Fruit fly (Drosophila melanogaster) whole organism, embryonic: ENCODE data around the gene CG14568.
A peak's percentile ranks its signal among the peaks of the same experiment; 100 is the strongest.

Source experiments
- Awh ChIP-seq: fragments of 200-800 bp; sonication (Bioruptor generic); IDR thresholded peaks from 2 replicates; pipeline ENCODE4, ENCODE4 v1.3.6; 2022; ENCODE audit warnings: missing biosample characterization, missing genetic modification characterization
- Gug ChIP-seq: fragments of 200-800 bp; sonication (Bioruptor generic); IDR thresholded peaks from 4 replicates; pipeline ENCODE4 v1.3.6; 2022; ENCODE audit warnings: missing biosample characterization, missing genetic modification characterization
- Jarid2 ChIP-seq: fragments of 200-800 bp; sonication (Bioruptor generic); optimal IDR thresholded peaks from 3 replicates; lab custom pipeline; 2017; ENCODE audit warnings: mild to moderate bottlenecking, missing biosample characterization, missing genetic modification reagents, missing genetic modification characterization
- NfI ChIP-seq: fragments of 200-800 bp; sonication (Bioruptor generic); optimal IDR thresholded peaks from 3 replicates; lab custom pipeline; 2018; ENCODE audit warnings: missing biosample characterization, mild to moderate bottlenecking, missing genetic modification characterization, moderate library complexity
- Stat92E ChIP-seq, 3 experiments: fragments of >200 bp in 2 of 3; fragments of 200-800 bp in 1 of 3; sonication (Bioruptor generic) in 1 of 3; optimal IDR thresholded peaks; 2 replicates each; lab custom pipeline; 2017 to 2019; ENCODE audit warnings: missing biosample characterization in 3 of 3, missing genetic modification characterization in 3 of 3, mild to moderate bottlenecking in 1 of 3, moderate library complexity in 1 of 3
- eve ChIP-seq, 2 experiments: fragments of >200 bp; optimal IDR thresholded peaks; 2 replicates each; lab custom pipeline; 2017; ENCODE audit warnings: missing biosample characterization in 2 of 2, missing genetic modification characterization in 2 of 2
- kay ChIP-seq: fragments of 200-800 bp; sonication (Bioruptor generic); optimal IDR thresholded peaks from 2 replicates; lab custom pipeline; 2016; ENCODE audit warnings: missing biosample characterization, missing genetic modification characterization
- nerfin-2 ChIP-seq: fragments of 200-800 bp; sonication (Bioruptor generic); IDR thresholded peaks from 2 replicates; pipeline ENCODE4 v1.3.6; 2022; ENCODE audit warnings: missing biosample characterization, missing genetic modification characterization; ENCODE audit not compliant: partially characterized antibody
- pb ChIP-seq: fragments of 200-800 bp; sonication (Bioruptor generic); optimal IDR thresholded peaks from 3 replicates; lab custom pipeline; 2016; ENCODE audit warnings: missing biosample characterization, missing genetic modification characterization
- sisA ChIP-seq: fragments of 200-800 bp; sonication (Bioruptor generic); IDR thresholded peaks from 2 replicates; pipeline ENCODE4 v1.3.6; 2022; ENCODE audit warnings: missing biosample characterization, missing genetic modification characterization
- slbo ChIP-seq: fragments of 200-800 bp; sonication (Bioruptor generic); IDR thresholded peaks from 2 replicates; pipeline ENCODE4 v1.3.6; 2022; ENCODE audit warnings: missing biosample characterization, missing genetic modification characterization
- tin ChIP-seq: fragments of 200-800 bp; sonication (Bioruptor generic); optimal IDR thresholded peaks from 3 replicates; lab custom pipeline; 2016; ENCODE audit warnings: missing biosample characterization, missing genetic modification characterization
- wdn ChIP-seq: fragments of 200-800 bp; sonication (Bioruptor generic); IDR thresholded peaks from 2 replicates; pipeline ENCODE4 v1.3.6; 2022; ENCODE audit warnings: missing biosample characterization, missing genetic modification characterization
- zfh1 ChIP-seq: fragments of 200-800 bp; sonication (Bioruptor generic); IDR thresholded peaks from 3 replicates; pipeline ENCODE4 v1.3.6; 2022; ENCODE audit warnings: missing biosample characterization, missing genetic modification characterization

- TF ChIP-seq Awh (GFP tag; lab: Robert Waterston, UW) (peak; percentile 38; the same call in 1 of the 2 replicates), Stat92E (GFP tag; optimal IDR thresholded peaks at IDR 0.05; lab: Kevin White, UChicago) (no peak), tin (GFP tag; lab: Kevin White, UChicago) (peak; percentile 94), pb (GFP tag; lab: Kevin White, UChicago) (peak; percentile 86), eve (GFP tag; optimal IDR thresholded peaks at IDR 0.05; lab: Kevin White, UChicago) (peak in 1 of 2 experiments; percentile 77), slbo (GFP tag; lab: Robert Waterston, UW) (peak; percentile 97), zfh1 (GFP tag; lab: Robert Waterston, UW) (peak; percentile 92), wdn (GFP tag; lab: Robert Waterston, UW) (peak; percentile 86), sisA (GFP tag; lab: Robert Waterston, UW) (peak; percentile 97), kay (GFP tag; lab: Kevin White, UChicago) (peak; percentile 72), nerfin-2 (GFP tag; lab: Robert Waterston, UW) (peak; percentile 60), Gug (GFP tag; lab: Robert Waterston, UW) (peak; percentile 96), Jarid2 (GFP tag; lab: Kevin White, UChicago) (peak; percentile 47), NfI (GFP tag; lab: Kevin White, UChicago) (peak; percentile 87)
Measured at dm6 chr3L:21728616-21729047, 4.7 kb downstream of the CG14568 start, which contains the start of the genes CG11247 and Polr2H.
